Fruit fly (Drosophila melanogaster) whole organism, embryonic: ENCODE measurements around the gene Cdc14.

Experiments
- CG10543 ChIP-seq: fragments of 200-800 bp; sonication (Bioruptor generic); optimal IDR thresholded peaks from 3 replicates; lab custom pipeline; 2017; ENCODE audit warnings: missing biosample characterization, mild to moderate bottlenecking, missing genetic modification characterization, moderate library complexity
- CG11456 ChIP-seq: fragments of 200-800 bp; sonication (Bioruptor generic); IDR thresholded peaks from 3 replicates; pipeline ENCODE4 v1.3.6; 2022; ENCODE audit warnings: missing biosample characterization, missing genetic modification characterization
- CG11695 ChIP-seq: fragments of 200-800 bp; sonication (Bioruptor generic); IDR thresholded peaks from 3 replicates; pipeline ENCODE4 v1.3.6; 2022; ENCODE audit warnings: missing biosample characterization, missing genetic modification characterization
- CG12299 ChIP-seq: fragments of 200-800 bp; sonication (Bioruptor generic); optimal IDR thresholded peaks from 2 replicates; lab custom pipeline; 2018; ENCODE audit warnings: missing biosample characterization, mild to moderate bottlenecking, missing genetic modification characterization
- CG13296 ChIP-seq: fragments of 200-800 bp; sonication (Bioruptor generic); optimal IDR thresholded peaks from 3 replicates; lab custom pipeline; 2018; ENCODE audit warnings: missing biosample characterization, mild to moderate bottlenecking, missing genetic modification characterization
- CG14710 ChIP-seq: fragments of 200-800 bp; sonication (Bioruptor generic); optimal IDR thresholded peaks from 3 replicates; lab custom pipeline; 2019; ENCODE audit warnings: missing biosample characterization, mild to moderate bottlenecking, missing genetic modification characterization, moderate library complexity
- CG14965 ChIP-seq: fragments of 200-800 bp; sonication (Bioruptor generic); optimal IDR thresholded peaks from 2 replicates; lab custom pipeline; 2016; ENCODE audit warnings: missing biosample characterization, missing genetic modification characterization, borderline replicate concordance
- CG17361 ChIP-seq: fragments of 200-800 bp; sonication (Bioruptor generic); IDR thresholded peaks from 3 replicates; pipeline ENCODE4 v1.3.6; 2022; ENCODE audit warnings: missing biosample characterization, missing genetic modification characterization
- CG17385 ChIP-seq: fragments of 200-800 bp; sonication (Bioruptor generic); optimal IDR thresholded peaks from 3 replicates; lab custom pipeline; 2018; ENCODE audit warnings: missing biosample characterization, mild to moderate bottlenecking, missing genetic modification characterization
- CG18599 ChIP-seq: fragments of 200-800 bp; sonication (Bioruptor generic); optimal IDR thresholded peaks from 3 replicates; lab custom pipeline; 2017; ENCODE audit warnings: missing biosample characterization, missing genetic modification characterization, mild to moderate bottlenecking, moderate library complexity, missing genetic modification reagents
- CG30403 ChIP-seq: fragments of 200-800 bp; sonication (Bioruptor generic); optimal IDR thresholded peaks from 3 replicates; lab custom pipeline; 2016; ENCODE audit warnings: missing biosample characterization, missing genetic modification characterization
- CG32767 ChIP-seq: fragments of 200-800 bp; sonication (Bioruptor generic); IDR thresholded peaks from 2 replicates; pipeline ENCODE4 v1.3.6; 2022; ENCODE audit warnings: missing biosample characterization, missing genetic modification characterization
- CG33557 ChIP-seq: fragments of 200-800 bp; sonication (Bioruptor generic); optimal IDR thresholded peaks from 2 replicates; lab custom pipeline; 2019; ENCODE audit warnings: missing biosample characterization, mild to moderate bottlenecking, missing genetic modification characterization, moderate library complexity
- CG8478 ChIP-seq: fragments of >200 bp; optimal IDR thresholded peaks from 2 replicates; lab custom pipeline; 2018
- CG9215 ChIP-seq: fragments of 200-800 bp; sonication (Bioruptor generic); IDR thresholded peaks from 2 replicates; pipeline ENCODE4 v1.3.6; 2022; ENCODE audit warnings: missing biosample characterization, missing genetic modification characterization
- CG9437 ChIP-seq: fragments of 200-800 bp; sonication (Bioruptor generic); optimal IDR thresholded peaks from 2 replicates; lab custom pipeline; 2018; ENCODE audit warnings: missing biosample characterization, mild to moderate bottlenecking, missing genetic modification characterization
- CG9609 ChIP-seq: fragments of 200-800 bp; sonication (Bioruptor generic); optimal IDR thresholded peaks from 3 replicates; lab custom pipeline; 2016; ENCODE audit warnings: missing biosample characterization, missing genetic modification characterization
- D ChIP-seq, 2 experiments: fragments of 200-800 bp in 1 of 2; fragments of >200 bp in 1 of 2; sonication (Bioruptor generic) in 1 of 2; optimal IDR thresholded peaks; 2 replicates in 1 of 2; 3 replicates in 1 of 2; lab custom pipeline; 2017; ENCODE audit warnings: mild to moderate bottlenecking in 1 of 2, missing biosample characterization in 1 of 2, missing genetic modification characterization in 1 of 2, missing genetic modification reagents in 1 of 2
- Fer2 ChIP-seq: fragments of 200-800 bp; sonication (Bioruptor generic); optimal IDR thresholded peaks from 2 replicates; lab custom pipeline; 2018; ENCODE audit warnings: missing biosample characterization, mild to moderate bottlenecking, missing genetic modification characterization, moderate library complexity
- HLHmδ ChIP-seq: fragments of 200-800 bp; sonication (Bioruptor generic); optimal IDR thresholded peaks from 2 replicates; lab custom pipeline; 2018; ENCODE audit warnings: missing biosample characterization, mild to moderate bottlenecking, missing genetic modification characterization, moderate library complexity
- NC2α ChIP-seq: fragments of 200-800 bp; sonication (Bioruptor generic); optimal IDR thresholded peaks from 2 replicates; lab custom pipeline; 2016; ENCODE audit warnings: missing biosample characterization, missing genetic modification characterization
- Nf-YB ChIP-seq: fragments of 200-800 bp; sonication (Bioruptor generic); optimal IDR thresholded peaks from 3 replicates; lab custom pipeline; 2019; ENCODE audit warnings: missing biosample characterization, mild to moderate bottlenecking, missing genetic modification characterization, moderate library complexity
- Pdp1 ChIP-seq, 2 experiments: fragments of 200-800 bp; sonication (Bioruptor generic); optimal IDR thresholded peaks; 3 replicates each; lab custom pipeline; 2016; ENCODE audit warnings: missing biosample characterization in 2 of 2, missing genetic modification characterization in 2 of 2, mild to moderate bottlenecking in 1 of 2, moderate library complexity in 1 of 2
- Sin3A ChIP-seq: fragments of >200 bp; optimal IDR thresholded peaks from 2 replicates; lab custom pipeline; 2018
- Xbp1 ChIP-seq: fragments of 200-800 bp; sonication (Bioruptor generic); optimal IDR thresholded peaks from 3 replicates; lab custom pipeline; 2016; ENCODE audit warnings: missing biosample characterization, mild to moderate bottlenecking, missing genetic modification characterization
- bcd ChIP-seq: fragments of 200-800 bp; sonication (Bioruptor generic); optimal IDR thresholded peaks from 2 replicates; lab custom pipeline; 2017; ENCODE audit warnings: missing biosample characterization, mild to moderate bottlenecking, missing genetic modification characterization
- btn ChIP-seq: fragments of 200-800 bp; sonication (Bioruptor generic); optimal IDR thresholded peaks from 2 replicates; lab custom pipeline; 2016; ENCODE audit warnings: missing biosample characterization, missing genetic modification characterization
- caup ChIP-seq: fragments of 200-800 bp; sonication (Bioruptor generic); optimal IDR thresholded peaks from 3 replicates; lab custom pipeline; 2017; ENCODE audit warnings: missing biosample characterization, mild to moderate bottlenecking, missing genetic modification characterization, moderate library complexity; ENCODE audit not compliant: severe bottlenecking
- cg ChIP-seq: fragments of 200-800 bp; sonication (Bioruptor generic); optimal IDR thresholded peaks from 3 replicates; lab custom pipeline; 2019; ENCODE audit warnings: missing biosample characterization, mild to moderate bottlenecking, missing genetic modification characterization, moderate library complexity
- chm ChIP-seq: fragments of 200-800 bp; sonication (Bioruptor generic); IDR thresholded peaks from 2 replicates; pipeline ENCODE4 v1.3.6; 2022; ENCODE audit warnings: missing biosample characterization, missing genetic modification characterization
- dysf ChIP-seq: fragments of 200-800 bp; sonication (Bioruptor generic); IDR thresholded peaks from 3 replicates; pipeline ENCODE4 v1.3.6; 2022; ENCODE audit warnings: missing biosample characterization, missing genetic modification characterization
- exex ChIP-seq: fragments of 200-800 bp; sonication (Bioruptor generic); optimal IDR thresholded peaks from 4 replicates; lab custom pipeline; 2018; ENCODE audit warnings: missing biosample characterization, mild to moderate bottlenecking, missing genetic modification characterization, moderate library complexity
- fd3F ChIP-seq: fragments of 200-800 bp; sonication (Bioruptor generic); optimal IDR thresholded peaks from 2 replicates; lab custom pipeline; 2018; ENCODE audit warnings: missing biosample characterization, mild to moderate bottlenecking, missing genetic modification characterization, moderate library complexity
- gcm ChIP-seq: fragments of 200-800 bp; sonication (Bioruptor generic); optimal IDR thresholded peaks from 2 replicates; lab custom pipeline; 2019; ENCODE audit warnings: missing biosample characterization, mild to moderate bottlenecking, missing genetic modification characterization, moderate library complexity
- lola ChIP-seq, 3 experiments: fragments of >200 bp in 2 of 3; fragments of 200-800 bp in 1 of 3; sonication (Bioruptor generic) in 1 of 3; optimal IDR thresholded peaks; 2 replicates each; lab custom pipeline; 2017 to 2019; ENCODE audit warnings: missing biosample characterization in 3 of 3, missing genetic modification characterization in 3 of 3, mild to moderate bottlenecking in 1 of 3, moderate library complexity in 1 of 3
- pan ChIP-seq, 4 experiments: fragments of >200 bp in 3 of 4; fragments of 200-800 bp in 1 of 4; sonication (Bioruptor generic) in 1 of 4; optimal IDR thresholded peaks in 3 of 4; IDR thresholded peaks in 1 of 4; 2 replicates each; pipeline versions ENCODE4 v1.3.6 to Lab custom; 2017 to 2022; ENCODE audit warnings: missing biosample characterization in 2 of 4, missing genetic modification characterization in 2 of 4, mixed read lengths in 1 of 4
- pfk ChIP-seq: fragments of 200-800 bp; sonication (Bioruptor generic); optimal IDR thresholded peaks from 2 replicates; lab custom pipeline; 2018; ENCODE audit warnings: missing biosample characterization, mild to moderate bottlenecking, missing genetic modification characterization, moderate library complexity
- pzg ChIP-seq: fragments of 200-800 bp; sonication (Bioruptor generic); optimal IDR thresholded peaks from 3 replicates; lab custom pipeline; 2018; ENCODE audit warnings: missing biosample characterization, mild to moderate bottlenecking, missing genetic modification characterization, moderate library complexity
- slou ChIP-seq: fragments of 200-800 bp; sonication (Bioruptor generic); optimal IDR thresholded peaks from 3 replicates; lab custom pipeline; 2016; ENCODE audit warnings: missing biosample characterization, missing genetic modification characterization
- sna ChIP-seq: fragments of 200-800 bp; sonication (Bioruptor generic); IDR thresholded peaks from 2 replicates; pipeline ENCODE4 v1.3.6; 2022; ENCODE audit warnings: missing biosample characterization, missing genetic modification characterization; ENCODE audit not compliant: partially characterized antibody
- sob ChIP-seq: fragments of 200-800 bp; sonication (Bioruptor generic); IDR thresholded peaks from 2 replicates; pipeline ENCODE4 v1.3.6; 2022; ENCODE audit warnings: missing biosample characterization, missing genetic modification characterization
- sr ChIP-seq: fragments of 200-800 bp; sonication (Bioruptor generic); IDR thresholded peaks from 3 replicates; pipeline ENCODE4 v1.3.6; 2022; ENCODE audit warnings: missing biosample characterization, missing genetic modification characterization
- tin ChIP-seq: fragments of 200-800 bp; sonication (Bioruptor generic); optimal IDR thresholded peaks from 3 replicates; lab custom pipeline; 2016; ENCODE audit warnings: missing biosample characterization, missing genetic modification characterization
- vvl ChIP-seq: fragments of 200-800 bp; sonication (Bioruptor generic); IDR thresholded peaks from 2 replicates; pipeline ENCODE4 v1.3.6; 2022; ENCODE audit warnings: missing biosample characterization, missing genetic modification characterization
- wdn ChIP-seq: fragments of 200-800 bp; sonication (Bioruptor generic); IDR thresholded peaks from 2 replicates; pipeline ENCODE4 v1.3.6; 2022; ENCODE audit warnings: missing biosample characterization, missing genetic modification characterization

The Cdc14 gene

dm6 chr2L:7821279-7821848, 10.9 kb upstream of the Cdc14 start (continued):
- TF ChIP-seq HLHmδ (GFP tag; lab: Kevin White, UChicago) (no peak), sob (peak; percentile 75), CG13296 (GFP tag; lab: Kevin White, UChicago) (peak; percentile 51)
- TF ChIP-seq, all 482 proteins: peak for 292

dm6 chr2L:7820851-7821250, 10.3 kb upstream of the Cdc14 start, which contains the start of gene CG7115:
Gene CG7115 (plus strand): TSS chr2L:7821151.
- TF ChIP-seq CG9609 (GFP tag; lab: Kevin White, UChicago) = no peak
- no peak for TF ChIP-seq exex
- TF ChIP-seq CG11456 (GFP tag; lab: Robert Waterston, UW) = no peak
- no peak for TF ChIP-seq CG30403
- TF ChIP-seq CG17385 (GFP tag; lab: Kevin White, UChicago) = no peak
- no peak for TF ChIP-seq slou (GFP tag; lab: Kevin White, UChicago)
- TF ChIP-seq CG8478 (lab: Kevin White, UChicago) = no peak

DNA sequence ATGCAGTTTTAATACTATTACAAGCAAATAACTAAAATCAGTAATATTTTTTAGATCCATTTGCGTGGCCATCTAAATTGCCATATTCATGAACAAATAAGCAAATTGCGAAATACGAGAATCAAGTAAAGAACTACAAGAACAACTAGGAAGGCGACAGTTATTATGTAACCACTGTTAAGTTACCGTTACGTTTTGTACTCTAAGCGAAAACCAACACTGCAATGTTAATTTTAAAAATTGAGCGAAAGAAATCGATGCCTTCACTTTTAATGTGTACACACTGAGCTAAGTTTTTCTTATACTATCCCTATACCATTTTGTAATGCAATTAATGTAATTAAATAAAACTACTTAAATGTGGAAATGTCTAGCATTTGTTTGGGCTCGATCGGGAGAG, 9.9 kb upstream of the Cdc14 start:
- TF ChIP-seq pzg (no peak), CG10543 (GFP tag; lab: Kevin White, UChicago) (no peak), fd3F (no peak), CG9437 (GFP tag; lab: Kevin White, UChicago) (peak; percentile 60), btn (GFP tag; lab: Kevin White, UChicago) (no peak), D (optimal IDR thresholded peaks at IDR 0.05; lab: Kevin White, UChicago) (no peak), D (GFP tag; optimal IDR thresholded peaks at IDR 0.05; lab: Kevin White, UChicago) (no peak), Xbp1 (no peak), tin (GFP tag; lab: Kevin White, UChicago) (no peak), CG14965 (GFP tag; lab: Kevin White, UChicago) (no peak), cg (GFP tag; lab: Kevin White, UChicago) (no peak), CG33557 (GFP tag; lab: Kevin White, UChicago) (no peak), wdn (no peak), sr (GFP tag; lab: Robert Waterston, UW) (no peak), bcd (GFP tag; lab: Kevin White, UChicago) (no peak), Pdp1 (GFP tag; optimal IDR thresholded peaks at IDR 0.05; lab: Kevin White, UChicago) (peak in 1 of 2 experiments; percentile 91), Fer2 (tag; lab: Kevin White, UChicago) (no peak), pan (optimal IDR thresholded peaks at IDR 0.05; lab: Kevin White, UChicago) (no peak), pan (GFP tag; optimal IDR thresholded peaks at IDR 0.05 in 1 of 2, IDR thresholded peaks at IDR 0.05 in 1 of 2) (no peak), CG18599 (GFP tag; lab: Kevin White, UChicago) (no peak), CG14710 (peak; percentile 47)

- TF ChIP-seq gcm (GFP tag; lab: Kevin White, UChicago) = no peak
- TF ChIP-seq sna (GFP tag; lab: Robert Waterston, UW) = no peak
- peak; percentile 28; the same call in 1 of the 2 replicates for TF ChIP-seq CG9215 (GFP tag; lab: Robert Waterston, UW)
- TF ChIP-seq chm (GFP tag; lab: Robert Waterston, UW) = peak; percentile 62; the same call in 1 of the 2 replicates
- TF ChIP-seq HLHmδ (GFP tag; lab: Kevin White, UChicago) = peak; percentile 37
- TF ChIP-seq Nf-YB (GFP tag; lab: Kevin White, UChicago) = no peak
- TF ChIP-seq lola (GFP tag; optimal IDR thresholded peaks at IDR 0.05; lab: Kevin White, UChicago) = no peak
- peak; percentile 70 for TF ChIP-seq pfk (GFP tag; lab: Kevin White, UChicago)
- TF ChIP-seq CG12299 (tag; lab: Kevin White, UChicago) = peak; percentile 76
- peak; percentile 42 for TF ChIP-seq NC2α (GFP tag; lab: Kevin White, UChicago)
- TF ChIP-seq vvl (GFP tag; lab: Robert Waterston, UW) = peak; percentile 49; the same call in 1 of the 2 replicates
- TF ChIP-seq caup (GFP tag; lab: Kevin White, UChicago) = peak; percentile 52
- peak; percentile 46; the same call in 2 of the 3 replicates for TF ChIP-seq dysf
- TF ChIP-seq CG11695 (GFP tag; lab: Robert Waterston, UW) = 0 out of 3 replicates have a peak, but pooled peaks have one; percentile 24
- peak; percentile 34; the same call in 2 of the 3 replicates for TF ChIP-seq CG17361
- no peak for TF ChIP-seq Sin3A (lab: Kevin White, UChicago)
- TF ChIP-seq CG32767 (GFP tag; lab: Robert Waterston, UW) = peak; percentile 46; the same call in 1 of the 2 replicates
Observed at dm6 chr2L:7813357-7813756, 2.9 kb upstream of the Cdc14 start.
